Worm (Caenorhabditis elegans): ENCODE results near the gene F20D6.6.
A peak's percentile ranks its signal among the peaks of the same experiment; 100 is the strongest.

The F20D6.6 gene

ce11 chrV:8177349-8177748, 17.6 kb downstream of the F20D6.6 start, which contains the start of gene F20D6.9:
TSS of gene F20D6.9 (minus strand) at chrV:8177449.
- TF ChIP-seq aha-1 (tag) (peak; percentile 26), hlh-30 (tag; optimal IDR thresholded peaks at IDR 0.05; ENCODE audit: insufficient read depth) (no peak)

DNA sequence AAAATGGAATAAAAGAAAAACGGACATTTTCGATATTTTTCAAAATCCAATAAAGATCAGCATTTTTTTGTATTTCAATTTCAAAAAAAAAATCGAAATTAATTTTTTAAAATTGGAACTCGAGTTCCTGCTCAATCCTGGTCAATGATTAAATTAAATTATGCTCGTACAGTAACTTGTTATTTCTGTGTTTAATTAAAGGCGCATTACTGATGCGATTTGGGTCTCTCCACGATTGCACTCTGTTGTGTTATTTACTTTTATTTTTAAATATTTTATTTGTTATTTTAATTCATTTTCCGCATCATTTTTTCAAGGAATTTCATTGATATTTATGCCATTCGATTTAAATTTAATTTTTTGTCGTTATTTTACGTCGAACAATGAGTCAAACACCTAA, 18.6 kb downstream of the F20D6.6 start:
- no peak for TF ChIP-seq sdz-12 (GFP tag; optimal IDR thresholded peaks at IDR 0.05)
- TF ChIP-seq php-3 (GFP tag; IDR thresholded peaks at IDR 0.05): no peak
- TF ChIP-seq unc-62 (GFP tag; optimal IDR thresholded peaks at IDR 0.05 in 1 of 2): no peak
- no peak for TF ChIP-seq unc-62 (tag; optimal IDR thresholded peaks at IDR 0.05)

- TF ChIP-seq zip-11 (GFP tag; IDR thresholded peaks at IDR 0.05) (no peak), F44E2.7 (GFP tag; IDR thresholded peaks at IDR 0.05) (no peak), ZK546.5 (tag; optimal IDR thresholded peaks at IDR 0.05) (no peak), Y5F2A.4 (GFP tag; optimal IDR thresholded peaks at IDR 0.05) (no peak), D1046.2 (GFP tag; IDR thresholded peaks at IDR 0.05) (0 out of 2 replicates have a peak, but pooled peaks have one; percentile 66), spr-3 (GFP tag; optimal IDR thresholded peaks at IDR 0.05) (no peak), lin-1 (GFP tag; IDR thresholded peaks at IDR 0.05) (no peak), dmd-6 (GFP tag; IDR thresholded peaks at IDR 0.05) (peak; percentile 47; the same call in 1 of the 2 replicates), set-16 (GFP tag; IDR thresholded peaks at IDR 0.05) (no peak), gei-8 (GFP tag; optimal IDR thresholded peaks at IDR 0.05) (no peak), nhr-48 (tag; optimal IDR thresholded peaks at IDR 0.05) (no peak), nhr-42 (GFP tag; IDR thresholded peaks at IDR 0.05) (no peak), nhr-11 (tag; optimal IDR thresholded peaks at IDR 0.05) (no peak), mes-2 (tag; optimal IDR thresholded peaks at IDR 0.05; ENCODE audit: poor library complexity, severe bottlenecking) (no peak), nhr-28 (tag; optimal IDR thresholded peaks at IDR 0.05) (peak; percentile 12), aha-1 (tag) (no peak), F49E8.2 (tag; optimal IDR thresholded peaks at IDR 0.05; ENCODE audit: borderline replicate concordance) (no peak), zfp-3 (GFP tag; conservative IDR thresholded peaks at IDR 0.05) (no peak), F10B5.3 (tag; optimal IDR thresholded peaks at IDR 0.05) (no peak), hlh-11 (tag; optimal IDR thresholded peaks at IDR 0.05) (peak; percentile 35), lin-29 (GFP tag; IDR thresholded peaks at IDR 0.05) (no peak), R02D3.7 (tag; optimal IDR thresholded peaks at IDR 0.05) (no peak), nhr-6 (tag; optimal IDR thresholded peaks at IDR 0.05) (peak; percentile 62), ceh-20 (GFP tag; IDR thresholded peaks at IDR 0.05) (0 out of 2 replicates have a peak, but pooled peaks have one; percentile 15), F26F4.8 (GFP tag; conservative IDR thresholded peaks at IDR 0.05) (no peak), daf-19 (GFP tag; conservative IDR thresholded peaks at IDR 0.05) (no peak), lin-38 (GFP tag; IDR thresholded peaks at IDR 0.05) (peak; percentile 89), fos-1 (tag; optimal IDR thresholded peaks at IDR 0.05) (no peak), ceh-82 (tag; optimal IDR thresholded peaks at IDR 0.05) (no peak), hif-1 (tag; optimal IDR thresholded peaks at IDR 0.05) (no peak), vab-7 (GFP tag; IDR thresholded peaks at IDR 0.05) (no peak), ctbp-1 (GFP tag; IDR thresholded peaks at IDR 0.05) (no peak), nhr-25 (tag; optimal IDR thresholded peaks at IDR 0.05; ENCODE audit: borderline replicate concordance, insufficient read depth) (no peak), sdz-12 (GFP tag; optimal IDR thresholded peaks at IDR 0.05) (no peak), ceh-44 (GFP tag; IDR thresholded peaks at IDR 0.05) (peak; percentile 62; the same call in 1 of the 2 replicates), ces-1 (GFP tag; optimal IDR thresholded peaks at IDR 0.05) (no peak), spr-1 (tag; optimal IDR thresholded peaks at IDR 0.05) (no peak), tra-1 (GFP tag; IDR thresholded peaks at IDR 0.05) (no peak), madf-9 (GFP tag; conservative IDR thresholded peaks at IDR 0.05) (0 out of 2 replicates have a peak, but pooled peaks have one; percentile 25), daf-8 (GFP tag; IDR thresholded peaks at IDR 0.05) (no peak), rbr-2 (tag; optimal IDR thresholded peaks at IDR 0.05) (no peak), egl-27 (tag; optimal IDR thresholded peaks at IDR 0.05) (no peak), php-3 (GFP tag; IDR thresholded peaks at IDR 0.05) (0 out of 2 replicates have a peak, but pooled peaks have one; percentile 8)
Observed at ce11 chrV:8178914-8179542, 19.3 kb downstream of the F20D6.6 start, which contains the start of gene srp-7. TSS of gene srp-7 (plus strand) at chrV:8179126.

All from whole organism, L4 larva.